Worm (Caenorhabditis elegans) whole organism, L4 larva: Measurements from ENCODE around the gene metl-1.

ENCODE experiments used
- D1046.2 ChIP-seq: fragments of 200-800 bp; sonication (Bioruptor generic); IDR thresholded peaks from 2 replicates; pipeline ENCODE4 v1.3.6; 2022; ENCODE audit warnings: missing genetic modification characterization, missing compliant biosample characterization
- F10B5.3 ChIP-seq: sonication (generic microtip); optimal IDR thresholded peaks from 2 replicates; lab custom pipeline; 2016; ENCODE audit warnings: mild to moderate bottlenecking, missing genetic modification characterization, missing compliant biosample characterization
- T20F7.1 ChIP-seq: fragments of 200-800 bp; sonication (Bioruptor generic); optimal IDR thresholded peaks from 2 replicates; lab custom pipeline; 2018; ENCODE audit warnings: mild to moderate bottlenecking, missing genetic modification characterization, missing compliant biosample characterization
- Y48G9A.11 ChIP-seq: fragments of 200-800 bp; sonication (Bioruptor generic); IDR thresholded peaks from 2 replicates; pipeline ENCODE4 v1.3.6; 2022; ENCODE audit warnings: missing genetic modification reagents, missing genetic modification characterization, missing compliant biosample characterization
- aha-1 ChIP-seq: fragments of 150-350 bp; peaks from one replicate; lab custom pipeline; 2014; ENCODE audit warnings: missing biosample characterization, missing genetic modification characterization
- aly-2 ChIP-seq: sonication (generic microtip); optimal IDR thresholded peaks from 2 replicates; lab custom pipeline; 2018; ENCODE audit warnings: missing biosample characterization, missing genetic modification characterization
- ama-1 ChIP-seq: fragments of 150-350 bp; optimal IDR thresholded peaks from 2 replicates; lab custom pipeline; 2014; ENCODE audit warnings: inconsistent platforms, mixed read lengths
- attf-4 ChIP-seq: sonication (generic microtip); optimal IDR thresholded peaks from 3 replicates; lab custom pipeline; 2017; ENCODE audit warnings: missing biosample characterization, missing genetic modification characterization
- ceh-32 ChIP-seq: sonication (generic microtip); optimal IDR thresholded peaks from 2 replicates; lab custom pipeline; 2016; ENCODE audit warnings: mild to moderate bottlenecking, missing genetic modification characterization, missing compliant biosample characterization; ENCODE audit not compliant: poor library complexity
- ceh-82 ChIP-seq: sonication (generic microtip); optimal IDR thresholded peaks from 2 replicates; lab custom pipeline; 2017; ENCODE audit warnings: missing biosample characterization, missing genetic modification characterization
- cey-2 ChIP-seq: sonication (generic microtip); optimal IDR thresholded peaks from 3 replicates; lab custom pipeline; 2017; ENCODE audit warnings: missing genetic modification characterization, mild to moderate bottlenecking, missing compliant biosample characterization, antibody characterized with exemption, borderline replicate concordance; ENCODE audit not compliant: insufficient read depth
- daf-12 ChIP-seq: fragments of 150-350 bp; optimal IDR thresholded peaks from 2 replicates; lab custom pipeline; 2014; ENCODE audit warnings: missing biosample characterization, missing genetic modification reagents, missing genetic modification characterization
- daf-16 ChIP-seq, 3 experiments: sonication (generic microtip); optimal IDR thresholded peaks; 2 replicates each; lab custom pipeline; 2016 to 2017; ENCODE audit warnings: missing genetic modification characterization in 3 of 3, missing genetic modification reagents in 3 of 3, mild to moderate bottlenecking in 2 of 3, missing compliant biosample characterization in 2 of 3, missing biosample characterization in 1 of 3, moderate library complexity in 1 of 3
- dmd-9 ChIP-seq: fragments of 200-800 bp; sonication (Bioruptor generic); IDR thresholded peaks from 2 replicates; pipeline ENCODE4 v1.3.6; 2022; ENCODE audit warnings: missing genetic modification reagents, missing genetic modification characterization, missing compliant biosample characterization
- dve-1 ChIP-seq: sonication (generic microtip); optimal IDR thresholded peaks from 2 replicates; lab custom pipeline; 2017; ENCODE audit warnings: antibody characterized with exemption, mild to moderate bottlenecking, missing genetic modification characterization, missing compliant biosample characterization; ENCODE audit not compliant: insufficient read depth
- egl-27 ChIP-seq: sonication (generic microtip); optimal IDR thresholded peaks from 3 replicates; lab custom pipeline; 2017; ENCODE audit warnings: missing biosample characterization, missing genetic modification reagents, missing genetic modification characterization
- hif-1 ChIP-seq, 2 experiments: sonication (generic microtip); optimal IDR thresholded peaks; 2 replicates each; lab custom pipeline; 2016 to 2017; ENCODE audit warnings: missing compliant biosample characterization in 2 of 2, missing genetic modification characterization in 2 of 2, missing genetic modification reagents in 2 of 2, missing genotype in 2 of 2, mild to moderate bottlenecking in 1 of 2
- hlh-11 ChIP-seq: fragments of 200-800 bp; sonication (Bioruptor generic); optimal IDR thresholded peaks from 2 replicates; lab custom pipeline; 2018; ENCODE audit warnings: mild to moderate bottlenecking, missing genetic modification characterization, missing compliant biosample characterization
- hlh-30 ChIP-seq: sonication (generic microtip); optimal IDR thresholded peaks from 2 replicates; lab custom pipeline; 2017; ENCODE audit warnings: antibody characterized with exemption, mild to moderate bottlenecking, missing genetic modification characterization, missing compliant biosample characterization; ENCODE audit not compliant: insufficient read depth
- lin-15B ChIP-seq: fragments of 150-350 bp; sonication (generic microtip); optimal IDR thresholded peaks from 3 replicates; lab custom pipeline; 2014; ENCODE audit warnings: missing biosample characterization, missing genetic modification characterization
- lir-3 ChIP-seq: sonication (generic microtip); optimal IDR thresholded peaks from 2 replicates; lab custom pipeline; 2016; ENCODE audit warnings: mild to moderate bottlenecking, missing genetic modification characterization, missing compliant biosample characterization
- lsy-2 ChIP-seq, 2 experiments: fragments of 150-350 bp in 1 of 2; sonication (generic microtip) in 1 of 2; optimal IDR thresholded peaks; 2 replicates each; lab custom pipeline; 2014 to 2017; ENCODE audit warnings: missing biosample characterization in 2 of 2, missing genetic modification characterization in 2 of 2
- madf-5 ChIP-seq, 2 experiments: fragments of 200-800 bp; sonication (Bioruptor generic); IDR thresholded peaks; 2 replicates each; pipeline ENCODE4 v1.3.6; 2022; ENCODE audit warnings: missing compliant biosample characterization in 2 of 2, missing genetic modification characterization in 2 of 2
- mdl-1 ChIP-seq, 2 experiments: fragments of 150-350 bp in 1 of 2; sonication (generic microtip) in 1 of 2; optimal IDR thresholded peaks; 2 replicates each; lab custom pipeline; 2014 to 2017; ENCODE audit warnings: missing biosample characterization in 2 of 2, missing genetic modification characterization in 2 of 2
- mep-1 ChIP-seq: fragments of 150-350 bp; sonication (generic microtip); optimal IDR thresholded peaks from 3 replicates; lab custom pipeline; 2014; ENCODE audit warnings: missing biosample characterization, missing genetic modification characterization
- mxl-2 ChIP-seq: fragments of 200-800 bp; sonication (Bioruptor generic); conservative IDR thresholded peaks from 2 replicates; pipeline ENCODE4 v1.3.6; 2022; ENCODE audit warnings: missing genetic modification reagents, missing genetic modification characterization, missing compliant biosample characterization
- mxl-3 ChIP-seq: fragments of 200-800 bp; sonication (Bioruptor generic); optimal IDR thresholded peaks from 2 replicates; lab custom pipeline; 2018; ENCODE audit warnings: mild to moderate bottlenecking, missing genetic modification characterization, missing compliant biosample characterization
- nhr-10 ChIP-seq: fragments of 150-350 bp; optimal IDR thresholded peaks from 2 replicates; lab custom pipeline; 2014; ENCODE audit warnings: missing biosample characterization, missing genetic modification characterization
- nhr-102 ChIP-seq: sonication (generic microtip); optimal IDR thresholded peaks from 2 replicates; lab custom pipeline; 2016; ENCODE audit warnings: mild to moderate bottlenecking, missing genetic modification characterization, moderate library complexity, missing compliant biosample characterization
- nhr-25 ChIP-seq: sonication (generic microtip); optimal IDR thresholded peaks from 2 replicates; lab custom pipeline; 2017; ENCODE audit warnings: missing genetic modification characterization, mild to moderate bottlenecking, missing compliant biosample characterization, antibody characterized with exemption, moderate library complexity, borderline replicate concordance; ENCODE audit not compliant: insufficient read depth
- nhr-42 ChIP-seq: fragments of 200-800 bp; sonication (Bioruptor generic); IDR thresholded peaks from 2 replicates; pipeline ENCODE4 v1.3.6; 2022; ENCODE audit warnings: missing genetic modification characterization, missing compliant biosample characterization
- nhr-48 ChIP-seq: sonication (generic microtip); optimal IDR thresholded peaks from 2 replicates; lab custom pipeline; 2016; ENCODE audit warnings: mild to moderate bottlenecking, missing genetic modification characterization, missing compliant biosample characterization
- nhr-76 ChIP-seq: fragments of 150-350 bp; optimal IDR thresholded peaks from 2 replicates; lab custom pipeline; 2014; ENCODE audit warnings: missing biosample characterization, missing genetic modification characterization
- nhr-77 ChIP-seq: fragments of 150-350 bp; optimal IDR thresholded peaks from 2 replicates; lab custom pipeline; 2014; ENCODE audit warnings: missing biosample characterization, missing genetic modification characterization
- pqm-1 ChIP-seq: sonication (generic microtip); optimal IDR thresholded peaks from 2 replicates; lab custom pipeline; 2017; ENCODE audit warnings: missing biosample characterization, missing genetic modification characterization
- snpc-1.2 ChIP-seq: fragments of 200-800 bp; sonication (Bioruptor generic); IDR thresholded peaks from 2 replicates; pipeline ENCODE4 v1.3.6; 2022; ENCODE audit warnings: missing genetic modification reagents, missing genetic modification characterization, missing compliant biosample characterization
- snpc-4 ChIP-seq: fragments of 150-350 bp; optimal IDR thresholded peaks from 2 replicates; lab custom pipeline; 2014; ENCODE audit warnings: missing biosample characterization, missing genetic modification characterization
- spr-1 ChIP-seq: sonication (generic microtip); optimal IDR thresholded peaks from 2 replicates; lab custom pipeline; 2016; ENCODE audit warnings: mild to moderate bottlenecking, missing genetic modification characterization, missing compliant biosample characterization
- spr-3 ChIP-seq: fragments of 200-800 bp; sonication (Bioruptor generic); optimal IDR thresholded peaks from 2 replicates; lab custom pipeline; 2018; ENCODE audit warnings: mild to moderate bottlenecking, missing genetic modification characterization, missing compliant biosample characterization
- unc-130 ChIP-seq: sonication (generic microtip); optimal IDR thresholded peaks from 2 replicates; lab custom pipeline; 2016; ENCODE audit warnings: missing genetic modification reagents, missing genetic modification characterization, missing compliant biosample characterization
- unc-62 ChIP-seq, 3 experiments: fragments of 150-350 bp in 1 of 3; sonication (generic microtip); optimal IDR thresholded peaks in 2 of 3; peaks in 1 of 3; 1 replicate in 1 of 3; 2 replicates in 2 of 3; lab custom pipeline; 2014 to 2017; ENCODE audit warnings: missing biosample characterization in 3 of 3, missing genetic modification characterization in 3 of 3, missing genetic modification reagents in 3 of 3, missing genotype in 1 of 3
- zip-11 ChIP-seq: fragments of 200-800 bp; sonication (Bioruptor generic); IDR thresholded peaks from 2 replicates; pipeline ENCODE4 v1.3.6; 2022; ENCODE audit warnings: missing genetic modification characterization, missing compliant biosample characterization
- zip-2 ChIP-seq: fragments of 150-350 bp; optimal IDR thresholded peaks from 2 replicates; lab custom pipeline; 2014; ENCODE audit warnings: missing biosample characterization, missing genetic modification characterization
- ztf-11 ChIP-seq: fragments of 150-350 bp; optimal IDR thresholded peaks from 2 replicates; lab custom pipeline; 2014; ENCODE audit warnings: missing biosample characterization, missing genetic modification characterization

metl-1 gene

DNA sequence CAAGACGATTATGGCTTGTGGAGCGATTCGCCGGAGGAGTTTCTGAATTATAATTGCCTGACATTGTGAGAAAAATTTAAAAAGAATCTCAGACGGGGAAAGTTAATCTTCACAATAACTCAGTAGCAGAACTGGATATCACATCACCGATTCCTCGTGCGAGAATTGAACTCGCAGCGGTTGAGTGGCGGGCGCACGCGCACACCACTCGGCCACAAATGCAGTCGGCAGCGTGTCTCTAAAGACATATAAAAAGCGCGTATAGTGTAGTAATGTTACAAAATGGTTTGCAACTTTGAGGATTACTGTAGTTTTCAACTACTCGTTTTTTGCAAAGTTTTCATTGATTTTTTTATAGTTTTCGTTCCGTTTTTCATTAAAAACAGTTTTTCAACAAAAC, 11.2 kb upstream of the metl-1 start (continued):
- TF ChIP-seq cey-2 (peak; percentile 49), ceh-82 (tag; lab: Kevin White, UChicago) (no peak), lin-15B (tag; lab: Kevin White, UChicago) (no peak)

DNA sequence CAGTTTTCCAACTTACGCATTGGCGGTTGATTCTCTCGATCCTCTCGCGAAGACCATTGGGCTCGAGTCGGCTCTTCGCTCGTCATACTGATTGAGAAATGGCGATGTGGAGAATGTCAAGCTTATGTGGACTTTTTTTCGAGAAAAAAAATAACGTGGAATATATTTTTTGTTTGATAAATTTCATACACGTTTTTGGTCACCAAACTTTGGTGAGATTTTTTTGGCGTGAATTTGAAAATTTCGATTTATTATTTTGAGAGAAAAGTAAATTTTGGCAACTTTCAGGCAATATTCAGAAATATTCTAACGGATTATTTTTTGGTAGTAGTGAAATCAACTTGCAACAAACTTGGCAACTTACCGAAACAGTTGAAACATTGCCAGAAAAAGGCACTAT, 5.7 kb upstream of the metl-1 start, which contains the start of gene W02B12.12:
W02B12.12 (minus strand) TSS at position 101 of the 400 bp plus-strand sequence.
- TF ChIP-seq snpc-4 (tag; lab: Kevin White, UChicago) = no peak
- TF ChIP-seq Y48G9A.11 = no peak
- peak in 1 of 2 experiments; percentile 73 for TF ChIP-seq unc-62 (GFP tag; optimal IDR thresholded peaks at IDR 0.05 in 1 of 2; lab: Kevin White, UChicago)
- TF ChIP-seq unc-62 (tag; optimal IDR thresholded peaks at IDR 0.05; lab: Kevin White, UChicago) = no peak
- no peak for TF ChIP-seq daf-12
- no peak for TF ChIP-seq nhr-77 (tag; lab: Kevin White, UChicago)
- TF ChIP-seq attf-4 = no peak
- no peak for TF ChIP-seq spr-3 (GFP tag; lab: Kevin White, UChicago)
- TF ChIP-seq hlh-11 (tag; lab: Kevin White, UChicago) = no peak
- no peak for TF ChIP-seq snpc-1.2 (GFP tag; lab: Robert Waterston, UW)

DNA sequence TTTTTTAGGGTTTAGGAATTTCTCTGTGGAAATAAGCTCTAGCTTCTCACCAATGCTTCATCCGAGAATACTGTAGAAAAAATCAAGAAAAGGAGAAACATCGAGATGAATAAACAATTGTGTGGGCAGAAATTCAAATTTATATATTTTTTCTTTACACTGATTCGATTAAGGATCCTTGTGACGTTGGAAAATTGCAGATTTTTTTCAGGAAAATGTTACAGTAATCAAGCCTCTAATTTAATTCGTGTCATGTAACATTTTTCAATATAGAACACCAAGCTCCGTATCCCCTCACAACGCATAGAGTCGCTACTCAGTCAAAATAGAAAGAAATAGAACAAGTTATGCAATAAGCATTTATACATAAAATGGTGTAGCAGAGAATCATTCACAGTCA, 3.0 kb upstream of the metl-1 start, which contains the start of gene W02B12.16:
W02B12.16 (minus strand) TSS at position 101 of the 400 bp plus-strand sequence.
- no peak for TF ChIP-seq F10B5.3 (tag; lab: Kevin White, UChicago)
- TF ChIP-seq ceh-32 (tag; lab: Kevin White, UChicago) = no peak
- no peak for TF ChIP-seq nhr-102 (tag; lab: Kevin White, UChicago)
- no peak for TF ChIP-seq lin-15B (tag; lab: Kevin White, UChicago)
- TF ChIP-seq mxl-2 (GFP tag; lab: Robert Waterston, UW) = no peak
- TF ChIP-seq zip-2 (tag; lab: Kevin White, UChicago) = no peak
- no peak for TF ChIP-seq ama-1
- TF ChIP-seq snpc-4 (tag; lab: Kevin White, UChicago) = no peak
- TF ChIP-seq spr-1 (tag; lab: Kevin White, UChicago) = no peak
- TF ChIP-seq madf-5 (GFP tag; IDR thresholded peaks at IDR 0.05; lab: Robert Waterston, UW) = no peak
- no peak for TF ChIP-seq hif-1 (tag; optimal IDR thresholded peaks at IDR 0.05; lab: Kevin White, UChicago)
- no peak for TF ChIP-seq lir-3 (tag; lab: Kevin White, UChicago)
- TF ChIP-seq zip-11 (GFP tag; lab: Robert Waterston, UW) = no peak
- TF ChIP-seq aly-2 (tag; lab: Kevin White, UChicago) = no peak
- no peak for TF ChIP-seq egl-27 (tag; lab: Kevin White, UChicago)
- TF ChIP-seq nhr-77 (tag; lab: Kevin White, UChicago) = no peak
- no peak for TF ChIP-seq ztf-11
- TF ChIP-seq mep-1 (tag; lab: Kevin White, UChicago) = no peak
- no peak for TF ChIP-seq nhr-42 (GFP tag; lab: Robert Waterston, UW)

- peak; percentile 25 for TF ChIP-seq T20F7.1 (GFP tag; lab: Kevin White, UChicago)
- TF ChIP-seq dmd-9 (GFP tag; lab: Robert Waterston, UW) = no peak
- TF ChIP-seq nhr-25 (tag; lab: Kevin White, UChicago) = no peak
- no peak for TF ChIP-seq nhr-76
- TF ChIP-seq daf-16 (GFP tag; optimal IDR thresholded peaks at IDR 0.05; lab: Kevin White, UChicago) = no peak
- TF ChIP-seq daf-16 (tag; optimal IDR thresholded peaks at IDR 0.05; lab: Kevin White, UChicago) = peak; percentile 37
- TF ChIP-seq nhr-48 = peak; percentile 55
- TF ChIP-seq nhr-10 (tag; lab: Kevin White, UChicago) = peak; percentile 33
- no peak for TF ChIP-seq unc-62 (GFP tag; optimal IDR thresholded peaks at IDR 0.05 in 1 of 2; lab: Kevin White, UChicago)
- no peak for TF ChIP-seq unc-62 (tag; optimal IDR thresholded peaks at IDR 0.05; lab: Kevin White, UChicago)
- peak in 1 of 2 experiments; percentile 56 for TF ChIP-seq lsy-2 (tag; optimal IDR thresholded peaks at IDR 0.05; lab: Kevin White, UChicago)
- TF ChIP-seq mdl-1 (tag; optimal IDR thresholded peaks at IDR 0.05; lab: Kevin White, UChicago) = peak; percentile 14 to 83
- TF ChIP-seq ztf-11 = no peak
- TF ChIP-seq D1046.2 (GFP tag; lab: Robert Waterston, UW) = no peak
- TF ChIP-seq spr-3 (GFP tag; lab: Kevin White, UChicago) = no peak
- peak; percentile 79 for TF ChIP-seq hlh-11 (tag; lab: Kevin White, UChicago)
- peak; percentile 71 for TF ChIP-seq pqm-1 (tag; lab: Kevin White, UChicago)
- TF ChIP-seq mxl-3 = peak; percentile 98
- no peak for TF ChIP-seq zip-2 (tag; lab: Kevin White, UChicago)
- no peak for TF ChIP-seq unc-130 (GFP tag; lab: Kevin White, UChicago)
- no peak for TF ChIP-seq mxl-2 (GFP tag; lab: Robert Waterston, UW)
- TF ChIP-seq hif-1 (tag; optimal IDR thresholded peaks at IDR 0.05; lab: Kevin White, UChicago) = peak; percentile 58 to 92
- TF ChIP-seq dve-1 (tag; lab: Kevin White, UChicago) = peak; percentile 64
- TF ChIP-seq hlh-30 (tag; lab: Kevin White, UChicago) = peak; percentile 71
- peak; percentile 99 for TF ChIP-seq aha-1 (tag; lab: Kevin White, UChicago)
These were observed 833 bp downstream of the metl-1 start for ce11 chrII:11472542-11472941.
